Worm (Caenorhabditis elegans) whole organism, L4/young adult: ENCODE results near the gene trcs-2.

Experiments used
- W03F9.2 ChIP-seq: fragments of 150-350 bp; optimal IDR thresholded peaks from 2 replicates; lab custom pipeline; 2014; ENCODE audit warnings: missing biosample characterization, missing genetic modification characterization
- dao-5 ChIP-seq: sonication (generic microtip); optimal IDR thresholded peaks from 2 replicates; lab custom pipeline; 2016; ENCODE audit warnings: missing genotype, missing genetic modification characterization, moderate library complexity, missing compliant biosample characterization
- him-1 ChIP-seq: sonication (generic microtip); optimal IDR thresholded peaks from 2 replicates; lab custom pipeline; 2016; ENCODE audit warnings: missing genotype, missing genetic modification reagents, missing genetic modification characterization, missing compliant biosample characterization

trcs-2 gene

ce11 chrII:8751042-8751441 lies 28.8 kb downstream of the trcs-2 start:
- TF ChIP-seq dao-5 (tag; lab: Kevin White, UChicago): no peak
- TF ChIP-seq him-1 (tag; lab: Kevin White, UChicago): no peak
- no peak for TF ChIP-seq W03F9.2 (tag; lab: Kevin White, UChicago)

- no peak for TF ChIP-seq W03F9.2 (tag; lab: Kevin White, UChicago)
- no peak for TF ChIP-seq dao-5 (tag; lab: Kevin White, UChicago)
- TF ChIP-seq him-1 (tag; lab: Kevin White, UChicago): no peak
Measured at ce11 chrII:8751686-8752085, 29.4 kb downstream of the trcs-2 start, which contains the start of gene atf-2. Gene atf-2 (plus strand): TSS chrII:8751986.

ce11 chrII:8755270-8755669 lies 33.0 kb downstream of the trcs-2 start, which contains the start of gene K08F8.7:
Gene K08F8.7 (minus strand): TSS chrII:8755370.
- TF ChIP-seq W03F9.2 (tag; lab: Kevin White, UChicago) (no peak), dao-5 (tag; lab: Kevin White, UChicago) (no peak), him-1 (tag; lab: Kevin White, UChicago) (no peak)

ce11 chrII:8759493-8759892 lies 37.2 kb downstream of the trcs-2 start, which contains the start of gene fut-1:
Gene fut-1 (minus strand): TSS chrII:8759593.
- TF ChIP-seq W03F9.2 (tag; lab: Kevin White, UChicago): no peak
- no peak for TF ChIP-seq him-1 (tag; lab: Kevin White, UChicago)
- no peak for TF ChIP-seq dao-5 (tag; lab: Kevin White, UChicago)

- no peak for TF ChIP-seq him-1 (tag; lab: Kevin White, UChicago)
- no peak for TF ChIP-seq W03F9.2 (tag; lab: Kevin White, UChicago)
- no peak for TF ChIP-seq dao-5 (tag; lab: Kevin White, UChicago)
Measured at ce11 chrII:8761739-8762138, 39.5 kb downstream of the trcs-2 start.

- TF ChIP-seq W03F9.2 (tag; lab: Kevin White, UChicago): no peak
- no peak for TF ChIP-seq dao-5 (tag; lab: Kevin White, UChicago)
Measured at ce11 chrII:8763367-8763766, 41.1 kb downstream of the trcs-2 start.

ce11 chrII:8764332-8764731 lies 42.1 kb downstream of the trcs-2 start:
- TF ChIP-seq W03F9.2 (tag; lab: Kevin White, UChicago): no peak
- TF ChIP-seq him-1 (tag; lab: Kevin White, UChicago): no peak
- TF ChIP-seq dao-5 (tag; lab: Kevin White, UChicago): no peak

ce11 chrII:8765131-8765530 lies 42.9 kb downstream of the trcs-2 start:
- no peak for TF ChIP-seq dao-5 (tag; lab: Kevin White, UChicago)
- TF ChIP-seq him-1 (tag; lab: Kevin White, UChicago): no peak
- TF ChIP-seq W03F9.2 (tag; lab: Kevin White, UChicago): no peak

- no peak for TF ChIP-seq W03F9.2 (tag; lab: Kevin White, UChicago)
- no peak for TF ChIP-seq him-1 (tag; lab: Kevin White, UChicago)
- TF ChIP-seq dao-5 (tag; lab: Kevin White, UChicago): no peak
Measured at ce11 chrII:8766475-8766874, 44.2 kb downstream of the trcs-2 start, which contains the start of the genes nsph-1.1 and K08F8.15. Gene nsph-1.1 (plus strand): TSS chrII:8766775. Gene K08F8.15 (plus strand): TSS chrII:8766809.

- TF ChIP-seq W03F9.2 (tag; lab: Kevin White, UChicago) (no peak), dao-5 (tag; lab: Kevin White, UChicago) (no peak), him-1 (tag; lab: Kevin White, UChicago) (no peak)
Measured at ce11 chrII:8766897-8767296, 44.6 kb downstream of the trcs-2 start, which contains the start of gene pah-1. Gene pah-1 (minus strand): TSS chrII:8766997.

- TF ChIP-seq W03F9.2 (tag; lab: Kevin White, UChicago) (no peak), him-1 (tag; lab: Kevin White, UChicago) (no peak), dao-5 (tag; lab: Kevin White, UChicago) (no peak)
Measured at ce11 chrII:8769375-8769774, 47.1 kb downstream of the trcs-2 start.

ce11 chrII:8770675-8771074 lies 48.4 kb downstream of the trcs-2 start, which contains the start of gene let-19:
Gene let-19 (plus strand): TSS chrII:8770975.
- no peak for TF ChIP-seq W03F9.2 (tag; lab: Kevin White, UChicago)
- no peak for TF ChIP-seq dao-5 (tag; lab: Kevin White, UChicago)
- no peak for TF ChIP-seq him-1 (tag; lab: Kevin White, UChicago)
